Worm (Caenorhabditis elegans) whole organism, late embryonic: ENCODE results near the gene F38B2.4.

Source experiments
- elt-2 ChIP-seq: sonication (generic microtip); optimal IDR thresholded peaks from 2 replicates; lab custom pipeline; 2016; ENCODE audit warnings: missing genetic modification reagents, missing genetic modification characterization, missing compliant biosample characterization
- hlh-6 ChIP-seq: sonication (generic microtip); optimal IDR thresholded peaks from 2 replicates; lab custom pipeline; 2016; ENCODE audit warnings: missing genotype, missing genetic modification characterization, missing compliant biosample characterization
- nhr-11 ChIP-seq: fragments of 150-350 bp; optimal IDR thresholded peaks from 2 replicates; lab custom pipeline; 2014; ENCODE audit warnings: missing biosample characterization, missing genetic modification characterization
- nhr-232 ChIP-seq: sonication (generic microtip); optimal IDR thresholded peaks from 2 replicates; lab custom pipeline; 2016; ENCODE audit warnings: missing genetic modification characterization, missing compliant biosample characterization
- pha-4 ChIP-seq: fragments of 150-350 bp; optimal IDR thresholded peaks from 2 replicates; lab custom pipeline; 2018; ENCODE audit warnings: missing biosample characterization, missing genetic modification reagents, missing genetic modification characterization
- unc-55 ChIP-seq: sonication (generic microtip); optimal IDR thresholded peaks from 2 replicates; lab custom pipeline; 2017; ENCODE audit warnings: missing biosample characterization, missing genetic modification reagents, missing genetic modification characterization

ce11 chrX:11245056-11245455 is 42.5 kb downstream of the F38B2.4 start:
- TF ChIP-seq unc-55 (GFP tag; lab: Kevin White, UChicago) (no peak), hlh-6 (tag; lab: Kevin White, UChicago) (no peak), nhr-11 (tag; lab: Kevin White, UChicago) (no peak), pha-4 (tag; lab: Kevin White, UChicago) (no peak), nhr-232 (tag; lab: Kevin White, UChicago) (no peak), elt-2 (no peak)
